Worm (Caenorhabditis elegans): Measurements from ENCODE around the gene tub-1.

tub-1 gene

DNA sequence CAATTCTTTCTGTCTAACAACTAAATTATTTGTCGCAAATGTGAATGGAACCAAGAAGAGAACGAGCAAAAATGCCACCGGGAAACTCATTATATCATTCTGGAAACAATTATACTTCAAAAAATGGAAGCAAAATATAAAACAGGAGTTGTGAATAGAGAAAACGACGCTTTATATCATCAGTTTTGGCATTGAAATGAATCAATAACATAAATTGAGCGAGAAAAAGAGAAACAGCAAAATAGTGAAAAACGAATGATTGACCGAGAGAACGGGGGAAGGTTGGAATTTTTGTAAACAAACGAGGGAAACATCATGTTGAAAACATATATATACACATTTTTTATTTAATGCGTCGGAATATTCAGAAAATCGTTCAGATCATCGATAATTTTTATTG, 19.9 kb downstream of the tub-1 start, which contains the start of gene ctns-1:
ctns-1 (minus strand) TSS at position 101 of the 400 bp plus-strand sequence.
- TF ChIP-seq him-1 (tag; optimal IDR thresholded peaks at IDR 0.05), result no peak
- no peak for TF ChIP-seq dao-5 (tag; optimal IDR thresholded peaks at IDR 0.05)

ce11 chrII:8135953-8136352, 20.8 kb downstream of the tub-1 start:
- TF ChIP-seq W03F9.2 (tag; optimal IDR thresholded peaks at IDR 0.05), result no peak
- no peak for TF ChIP-seq dao-5 (tag; optimal IDR thresholded peaks at IDR 0.05)
- TF ChIP-seq him-1 (tag; optimal IDR thresholded peaks at IDR 0.05), result no peak

DNA sequence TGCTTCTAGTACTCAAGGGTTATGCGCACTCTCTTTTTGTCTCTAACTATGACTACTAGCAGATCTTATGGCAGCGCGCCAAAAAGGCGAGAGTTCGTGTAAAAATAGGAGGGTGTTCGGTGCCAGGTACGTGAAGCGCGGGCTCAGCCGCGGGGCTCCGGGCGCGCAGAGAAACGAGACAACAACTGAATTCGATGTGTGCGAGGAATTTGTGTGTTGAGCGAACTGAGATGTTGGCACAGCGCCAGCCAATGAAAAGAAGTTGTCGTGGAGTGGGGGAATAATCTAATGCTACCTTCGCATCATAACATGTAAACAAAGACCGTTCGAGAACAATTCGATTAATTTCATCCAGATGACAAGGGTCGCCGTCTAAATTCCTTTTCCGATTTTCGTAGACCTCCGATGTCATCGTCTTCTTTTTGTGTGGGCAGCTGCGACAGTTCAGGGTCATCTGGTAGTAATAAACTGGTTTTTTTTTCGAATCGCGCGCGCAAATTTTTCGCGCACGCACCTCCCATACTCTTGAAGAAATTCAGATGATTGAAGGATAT, 25.3 kb downstream of the tub-1 start:
- no peak for TF ChIP-seq dao-5 (tag; optimal IDR thresholded peaks at IDR 0.05)
- peak; percentile 67 for TF ChIP-seq him-1 (tag; optimal IDR thresholded peaks at IDR 0.05)
- no peak for TF ChIP-seq W03F9.2 (tag; optimal IDR thresholded peaks at IDR 0.05)

- TF ChIP-seq dao-5 (tag; optimal IDR thresholded peaks at IDR 0.05), result no peak
- TF ChIP-seq him-1 (tag; optimal IDR thresholded peaks at IDR 0.05), result no peak
- TF ChIP-seq W03F9.2 (tag; optimal IDR thresholded peaks at IDR 0.05), result no peak
Observed at ce11 chrII:8130792-8131191, 26.0 kb downstream of the tub-1 start.

- no peak for TF ChIP-seq dao-5 (tag; optimal IDR thresholded peaks at IDR 0.05)
- TF ChIP-seq him-1 (tag; optimal IDR thresholded peaks at IDR 0.05), result no peak
- TF ChIP-seq W03F9.2 (tag; optimal IDR thresholded peaks at IDR 0.05), result no peak
Observed at ce11 chrII:8129495-8130010, 27.2 kb downstream of the tub-1 start, which contains the start of gene ulp-4. TSS of gene ulp-4 (plus strand) at chrII:8129960.

DNA sequence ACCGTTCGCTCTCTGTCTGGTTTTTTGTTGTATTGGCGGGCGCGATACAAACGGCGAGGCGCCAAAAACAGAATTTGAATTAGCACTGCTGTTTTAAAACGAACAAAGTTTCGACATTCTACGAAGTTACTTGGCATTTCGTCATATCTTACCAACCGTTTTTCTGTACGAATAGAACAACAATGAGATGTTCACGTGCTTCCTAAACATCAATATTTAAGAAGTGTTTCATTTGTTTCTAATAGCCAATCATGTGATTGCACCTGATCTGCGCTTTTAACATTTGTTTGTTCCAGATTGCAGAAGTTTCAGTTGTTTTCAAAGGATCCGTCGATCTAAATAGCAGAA, 27.7 kb downstream of the tub-1 start:
- no peak for TF ChIP-seq W03F9.2 (tag; optimal IDR thresholded peaks at IDR 0.05)
- no peak for TF ChIP-seq dao-5 (tag; optimal IDR thresholded peaks at IDR 0.05)
- TF ChIP-seq him-1 (tag; optimal IDR thresholded peaks at IDR 0.05), result no peak

DNA sequence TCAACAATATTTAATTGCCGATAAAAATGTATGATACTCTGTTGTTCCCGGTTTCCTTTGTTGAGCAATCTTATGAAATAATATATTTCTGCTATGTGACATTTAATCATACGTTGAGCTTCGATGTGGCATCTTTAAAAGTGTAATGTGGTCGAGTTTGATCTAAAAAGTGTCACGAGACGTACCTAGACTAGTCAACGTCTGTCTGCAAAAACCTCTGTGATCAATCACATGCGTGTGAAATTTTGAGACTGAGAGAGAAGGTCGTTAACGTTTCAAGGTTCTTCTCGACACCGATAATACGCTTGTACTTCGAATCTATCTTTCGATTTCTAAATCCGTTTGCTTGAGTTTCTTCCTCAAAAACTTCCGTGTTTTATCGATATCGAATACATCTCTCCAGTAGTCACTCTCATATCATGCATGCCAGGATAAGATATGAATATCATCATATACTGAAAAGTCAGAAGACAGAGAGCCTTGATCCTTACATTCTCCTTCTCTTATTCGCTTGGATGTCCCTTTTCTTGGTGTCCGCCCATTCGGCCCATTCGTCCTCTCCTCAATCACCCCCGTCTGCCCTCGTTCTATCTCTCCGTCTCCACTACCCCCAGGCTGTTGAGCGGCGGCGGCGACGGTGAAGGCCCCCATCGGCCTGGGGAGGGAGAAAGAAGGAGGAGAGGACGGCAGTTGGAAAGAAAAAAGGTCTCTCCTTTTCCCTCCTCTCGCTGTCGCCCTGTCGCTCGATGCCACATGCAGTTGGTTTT, 28.3 kb downstream of the tub-1 start:
- TF ChIP-seq W03F9.2 (tag; optimal IDR thresholded peaks at IDR 0.05), result no peak
- peak; percentile 9 for TF ChIP-seq dao-5 (tag; optimal IDR thresholded peaks at IDR 0.05)
- peak; percentile 36 for TF ChIP-seq him-1 (tag; optimal IDR thresholded peaks at IDR 0.05)

DNA sequence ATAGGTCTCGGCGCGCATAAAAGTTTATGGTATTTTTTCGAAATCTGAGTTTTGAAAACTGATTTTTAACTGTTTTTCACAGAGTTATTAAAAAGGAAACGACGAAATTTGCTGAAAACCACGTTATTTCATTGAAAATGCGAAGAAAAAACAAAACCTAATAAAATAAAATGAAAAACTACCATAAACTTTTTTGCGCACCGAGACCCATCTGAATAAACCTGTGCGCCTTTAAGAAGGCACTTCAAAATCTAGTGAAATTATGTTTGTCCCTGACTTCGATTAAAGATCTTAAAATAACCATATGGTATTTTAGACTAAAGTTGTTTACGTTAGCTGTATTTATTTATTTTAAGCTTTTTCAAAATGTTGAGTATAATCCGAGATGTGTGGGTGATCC, 29.0 kb downstream of the tub-1 start:
- TF ChIP-seq W03F9.2 (tag; optimal IDR thresholded peaks at IDR 0.05), result no peak
- no peak for TF ChIP-seq dao-5 (tag; optimal IDR thresholded peaks at IDR 0.05)
- TF ChIP-seq him-1 (tag; optimal IDR thresholded peaks at IDR 0.05), result no peak

- TF ChIP-seq W03F9.2 (tag; optimal IDR thresholded peaks at IDR 0.05) (no peak), dao-5 (tag; optimal IDR thresholded peaks at IDR 0.05) (no peak), him-1 (tag; optimal IDR thresholded peaks at IDR 0.05) (no peak)
Observed at ce11 chrII:8127290-8127689, 29.5 kb downstream of the tub-1 start.

- TF ChIP-seq him-1 (tag; optimal IDR thresholded peaks at IDR 0.05) (no peak), W03F9.2 (tag; optimal IDR thresholded peaks at IDR 0.05) (no peak), dao-5 (tag; optimal IDR thresholded peaks at IDR 0.05) (no peak)
Observed at ce11 chrII:8126617-8127016, 30.1 kb downstream of the tub-1 start.

- TF ChIP-seq him-1 (tag; optimal IDR thresholded peaks at IDR 0.05) (no peak), dao-5 (tag; optimal IDR thresholded peaks at IDR 0.05) (no peak), W03F9.2 (tag; optimal IDR thresholded peaks at IDR 0.05) (peak; percentile 49)
Observed at ce11 chrII:8126132-8126531, 30.6 kb downstream of the tub-1 start.

DNA sequence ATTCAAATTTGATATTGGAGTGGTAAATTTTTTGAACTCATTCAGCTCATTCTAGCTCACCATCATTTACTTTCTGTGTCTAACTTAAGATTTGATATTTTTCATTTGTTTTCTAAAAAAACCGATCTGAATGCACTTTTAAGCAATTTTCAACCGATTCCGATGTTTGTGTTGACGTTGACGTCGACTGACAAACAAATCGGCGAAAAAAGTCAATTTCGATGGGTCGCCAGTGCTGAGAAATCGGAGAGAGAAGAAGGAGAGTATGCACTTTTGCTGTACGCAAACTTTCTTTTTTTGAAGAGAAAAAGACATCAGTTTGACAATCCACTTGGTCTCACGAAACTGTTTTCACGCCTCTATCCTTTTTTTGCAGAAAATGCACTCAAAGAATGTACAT, 31.3 kb downstream of the tub-1 start:
- TF ChIP-seq dao-5 (tag; optimal IDR thresholded peaks at IDR 0.05), result no peak

ce11 chrII:8124867-8125266, 31.9 kb downstream of the tub-1 start, which contains the start of gene ire-1:
TSS of gene ire-1 (minus strand) at chrII:8124910.
- TF ChIP-seq dao-5 (tag; optimal IDR thresholded peaks at IDR 0.05) (no peak), W03F9.2 (tag; optimal IDR thresholded peaks at IDR 0.05) (peak; percentile 70), him-1 (tag; optimal IDR thresholded peaks at IDR 0.05) (no peak)

DNA sequence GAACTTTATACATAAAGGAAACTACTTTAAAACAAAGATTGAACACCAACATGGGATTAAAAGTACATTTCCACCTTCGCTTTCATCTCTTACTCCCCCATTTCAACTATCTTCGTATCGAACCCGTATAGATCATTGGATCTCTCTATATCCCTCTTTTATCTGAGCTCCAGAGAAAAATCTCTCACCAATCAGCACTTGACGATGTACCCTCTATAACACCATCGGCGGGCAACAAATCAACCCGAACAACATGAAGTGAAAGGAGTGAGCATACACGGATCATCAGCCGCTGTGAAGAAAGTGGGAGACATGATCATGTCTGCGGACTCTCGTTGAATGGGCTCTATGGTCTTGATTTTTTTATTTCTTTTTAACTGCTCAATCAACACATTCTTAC, 39.3 kb downstream of the tub-1 start:
- TF ChIP-seq dao-5 (tag; optimal IDR thresholded peaks at IDR 0.05), result no peak
- no peak for TF ChIP-seq W03F9.2 (tag; optimal IDR thresholded peaks at IDR 0.05)
- TF ChIP-seq him-1 (tag; optimal IDR thresholded peaks at IDR 0.05), result no peak

ce11 chrII:8116159-8116558, 40.6 kb downstream of the tub-1 start, which contains the start of gene unc-105:
TSS of gene unc-105 (plus strand) at chrII:8116459.
- TF ChIP-seq W03F9.2 (tag; optimal IDR thresholded peaks at IDR 0.05) (no peak), dao-5 (tag; optimal IDR thresholded peaks at IDR 0.05) (no peak), him-1 (tag; optimal IDR thresholded peaks at IDR 0.05) (no peak)

Data from whole organism, L4/young adult.